Worm (Caenorhabditis elegans) whole organism, L3 larva: ENCODE results near the gene R03H10.7.
"Not testable (repeated sequence)": the region's sequence is repeated elsewhere in the genome, so short reads cannot be mapped to it uniquely, and the experiment has no call there.

Source experiments
- R02D3.7 ChIP-seq: fragments of 150-350 bp; optimal IDR thresholded peaks from 2 replicates; lab custom pipeline; 2014; ENCODE audit warnings: missing biosample characterization, missing genetic modification characterization
- aly-2 ChIP-seq: fragments of 150-350 bp; optimal IDR thresholded peaks from 2 replicates; lab custom pipeline; 2014; ENCODE audit warnings: missing biosample characterization, missing genetic modification characterization
- ceh-28 ChIP-seq: fragments of 150-350 bp; optimal IDR thresholded peaks from 2 replicates; lab custom pipeline; 2014; ENCODE audit warnings: missing biosample characterization, missing genetic modification reagents, missing genetic modification characterization
- ceh-9 ChIP-seq: sonication (generic microtip); optimal IDR thresholded peaks from 2 replicates; lab custom pipeline; 2018; ENCODE audit warnings: missing biosample characterization, missing genetic modification characterization
- daf-12 ChIP-seq: fragments of 150-350 bp; optimal IDR thresholded peaks from 2 replicates; lab custom pipeline; 2014; ENCODE audit warnings: missing biosample characterization, missing genetic modification reagents, missing genetic modification characterization
- egl-27 ChIP-seq: sonication (generic microtip); optimal IDR thresholded peaks from 4 replicates; lab custom pipeline; 2017; ENCODE audit warnings: missing biosample characterization, missing genetic modification reagents, missing genetic modification characterization
- egl-5 ChIP-seq: fragments of 150-350 bp; optimal IDR thresholded peaks from 2 replicates; lab custom pipeline; 2017; ENCODE audit warnings: missing biosample characterization, missing genetic modification reagents, missing genetic modification characterization, inconsistent platforms
- elt-1 ChIP-seq: fragments of 150-350 bp; optimal IDR thresholded peaks from 2 replicates; lab custom pipeline; 2014; ENCODE audit warnings: missing biosample characterization, missing genetic modification characterization
- elt-2 ChIP-seq: sonication (generic microtip); optimal IDR thresholded peaks from 2 replicates; lab custom pipeline; 2016; ENCODE audit warnings: missing genetic modification reagents, mild to moderate bottlenecking, missing genetic modification characterization, missing compliant biosample characterization
- fkh-10 ChIP-seq: sonication (generic microtip); optimal IDR thresholded peaks from 2 replicates; lab custom pipeline; 2017; ENCODE audit warnings: missing biosample characterization, missing genetic modification reagents, missing genetic modification characterization
- fkh-2 ChIP-seq: fragments of 150-350 bp; optimal IDR thresholded peaks from 2 replicates; lab custom pipeline; 2014; ENCODE audit warnings: missing biosample characterization, missing genetic modification reagents, missing genetic modification characterization
- fos-1 ChIP-seq: fragments of 150-350 bp; optimal IDR thresholded peaks from 2 replicates; lab custom pipeline; 2014; ENCODE audit warnings: missing biosample characterization, missing genetic modification characterization
- hmg-11 ChIP-seq: sonication (generic microtip); optimal IDR thresholded peaks from 2 replicates; lab custom pipeline; 2016; ENCODE audit warnings: missing genetic modification characterization, missing compliant biosample characterization
- lin-15B ChIP-seq: fragments of 150-350 bp; optimal IDR thresholded peaks from 2 replicates; lab custom pipeline; 2014; ENCODE audit warnings: missing biosample characterization, missing genetic modification characterization
- lin-39 ChIP-seq: fragments of 150-350 bp; optimal IDR thresholded peaks from 2 replicates; lab custom pipeline; 2018; ENCODE audit warnings: missing biosample characterization, missing genetic modification reagents, missing genetic modification characterization
- mml-1 ChIP-seq: fragments of 150-350 bp; sonication (generic microtip); optimal IDR thresholded peaks from 3 replicates; lab custom pipeline; 2014; ENCODE audit warnings: missing biosample characterization, missing genetic modification characterization
- nhr-11 ChIP-seq: fragments of 150-350 bp; optimal IDR thresholded peaks from 2 replicates; lab custom pipeline; 2014; ENCODE audit warnings: missing biosample characterization, missing genetic modification characterization
- nhr-12 ChIP-seq: fragments of 150-350 bp; optimal IDR thresholded peaks from 2 replicates; lab custom pipeline; 2014; ENCODE audit warnings: missing biosample characterization, missing genetic modification characterization
- nhr-23 ChIP-seq: fragments of 150-350 bp; optimal IDR thresholded peaks from 2 replicates; lab custom pipeline; 2014; ENCODE audit warnings: missing biosample characterization, missing genetic modification reagents, missing genetic modification characterization
- nhr-28 ChIP-seq: fragments of 150-350 bp; optimal IDR thresholded peaks from 2 replicates; lab custom pipeline; 2014; ENCODE audit warnings: missing biosample characterization, missing genetic modification characterization
- nhr-67 ChIP-seq: fragments of 150-350 bp; optimal IDR thresholded peaks from 2 replicates; lab custom pipeline; 2014; ENCODE audit warnings: missing biosample characterization, missing genetic modification characterization
- nhr-77 ChIP-seq: fragments of 150-350 bp; optimal IDR thresholded peaks from 2 replicates; lab custom pipeline; 2014; ENCODE audit warnings: missing biosample characterization, missing genetic modification characterization
- pha-4 ChIP-seq: fragments of 150-350 bp; optimal IDR thresholded peaks from 2 replicates; lab custom pipeline; 2014; ENCODE audit warnings: missing biosample characterization, missing genetic modification reagents, missing genetic modification characterization
- pqm-1 ChIP-seq: fragments of 150-350 bp; optimal IDR thresholded peaks from 2 replicates; lab custom pipeline; 2017; ENCODE audit warnings: missing biosample characterization, missing genetic modification characterization, inconsistent platforms
- skn-1 ChIP-seq: fragments of 150-350 bp; optimal IDR thresholded peaks from 2 replicates; lab custom pipeline; 2014; ENCODE audit warnings: missing biosample characterization, missing genetic modification characterization
- snpc-4 ChIP-seq: fragments of 150-350 bp; optimal IDR thresholded peaks from 2 replicates; lab custom pipeline; 2014; ENCODE audit warnings: missing biosample characterization, missing genetic modification characterization
- tbx-2 ChIP-seq: sonication (generic microtip); optimal IDR thresholded peaks from 2 replicates; lab custom pipeline; 2016; ENCODE audit warnings: mild to moderate bottlenecking, missing genetic modification characterization, missing compliant biosample characterization
- unc-62 ChIP-seq: fragments of 150-350 bp; sonication (generic microtip); optimal IDR thresholded peaks from 4 replicates; lab custom pipeline; 2014; ENCODE audit warnings: missing biosample characterization, missing genetic modification reagents, missing genetic modification characterization
- ztf-11 ChIP-seq: fragments of 150-350 bp; optimal IDR thresholded peaks from 2 replicates; lab custom pipeline; 2014; ENCODE audit warnings: missing biosample characterization, missing genetic modification characterization
- ztf-4 ChIP-seq: fragments of 150-350 bp; optimal IDR thresholded peaks from 2 replicates; lab custom pipeline; 2014; ENCODE audit warnings: missing biosample characterization, missing genetic modification characterization

The R03H10.7 gene

ce11 chrII:4182364-4182763 is 3.6 kb upstream of the R03H10.7 start, which contains the start of gene R03H10.11:
Gene R03H10.11 (plus strand): TSS chrII:4182664.
- TF ChIP-seq snpc-4 = no peak
- TF ChIP-seq nhr-12 (tag; lab: Kevin White, UChicago) = no peak
- no peak for TF ChIP-seq tbx-2 (tag; lab: Kevin White, UChicago)

DNA sequence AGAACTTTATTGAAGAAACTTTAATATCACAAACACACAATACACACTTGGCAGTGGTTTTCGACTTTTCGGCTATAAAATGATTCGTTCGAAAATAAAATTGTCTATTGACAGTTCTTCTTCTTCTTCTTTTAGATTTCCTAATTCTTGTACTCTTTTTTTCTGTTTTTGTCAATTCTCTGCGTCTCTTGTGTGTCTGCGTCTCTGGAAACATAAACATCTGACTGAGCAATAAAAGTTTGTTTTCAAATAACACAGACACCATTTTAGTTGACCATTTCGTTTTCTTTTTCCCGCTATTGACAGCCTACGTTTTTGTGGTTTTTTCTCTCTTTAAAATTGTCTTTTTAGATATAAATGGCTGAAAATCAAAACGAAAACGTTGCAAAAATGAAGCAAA is 1.2 kb upstream of the R03H10.7 start, which contains the start of gene R03H10.1:
Gene R03H10.1 (plus strand): TSS at position 352 of the 400 bp plus-strand sequence.
- peak; percentile 51 for TF ChIP-seq egl-5 (tag; lab: Kevin White, UChicago)
- no peak for TF ChIP-seq unc-62 (GFP tag; lab: Kevin White, UChicago)
- no peak for TF ChIP-seq skn-1 (tag; lab: Kevin White, UChicago)
- TF ChIP-seq nhr-11 = no peak
- peak; percentile 74 for TF ChIP-seq pha-4 (tag; lab: Kevin White, UChicago)

ce11 chrII:4173842-4174241 is 4.9 kb downstream of the R03H10.7 start:
- no peak for TF ChIP-seq fos-1 (tag; lab: Kevin White, UChicago)
- TF ChIP-seq lin-15B (tag; lab: Kevin White, UChicago) = peak; percentile 33

DNA sequence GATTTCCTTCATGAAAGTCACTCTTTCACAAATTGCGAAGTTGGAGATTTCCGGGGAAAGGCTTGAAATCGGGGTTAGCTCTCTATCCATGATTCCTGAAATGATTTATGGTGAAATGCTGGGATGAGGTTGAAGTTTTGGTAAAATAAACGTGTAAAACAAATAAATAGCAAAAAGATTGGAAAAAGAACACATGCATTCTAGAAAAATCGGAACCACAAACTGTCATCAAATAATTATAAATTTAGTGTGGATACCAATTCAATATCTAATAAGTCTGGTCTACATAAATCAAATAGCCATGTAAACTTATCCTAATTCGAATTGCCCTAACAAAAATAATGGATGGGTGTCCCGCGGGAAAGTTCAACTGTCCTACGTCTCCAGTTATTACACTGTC is 5.3 kb downstream of the R03H10.7 start, which contains the start of gene R03H10.6:
Gene R03H10.6 (minus strand): TSS at position 101 of the 400 bp plus-strand sequence.
- no peak for TF ChIP-seq fos-1 (tag; lab: Kevin White, UChicago)
- no peak for TF ChIP-seq fkh-10 (GFP tag; lab: Kevin White, UChicago)
- no peak for TF ChIP-seq elt-2 (tag; lab: Kevin White, UChicago)
- no peak for TF ChIP-seq pqm-1 (tag; lab: Kevin White, UChicago)
- no peak for TF ChIP-seq ceh-28 (tag; lab: Kevin White, UChicago)
- no peak for TF ChIP-seq fkh-2
- TF ChIP-seq nhr-77 (tag; lab: Kevin White, UChicago) = no peak

ce11 chrII:4170508-4170907 is 8.2 kb downstream of the R03H10.7 start, which contains the start of gene R03H10.5:
Gene R03H10.5 (minus strand): TSS chrII:4170608.
- TF ChIP-seq nhr-23 (tag; lab: Kevin White, UChicago) (no peak), snpc-4 (no peak), tbx-2 (tag; lab: Kevin White, UChicago) (no peak)
- TF ChIP-seq, all 47 proteins: peak for 0

DNA sequence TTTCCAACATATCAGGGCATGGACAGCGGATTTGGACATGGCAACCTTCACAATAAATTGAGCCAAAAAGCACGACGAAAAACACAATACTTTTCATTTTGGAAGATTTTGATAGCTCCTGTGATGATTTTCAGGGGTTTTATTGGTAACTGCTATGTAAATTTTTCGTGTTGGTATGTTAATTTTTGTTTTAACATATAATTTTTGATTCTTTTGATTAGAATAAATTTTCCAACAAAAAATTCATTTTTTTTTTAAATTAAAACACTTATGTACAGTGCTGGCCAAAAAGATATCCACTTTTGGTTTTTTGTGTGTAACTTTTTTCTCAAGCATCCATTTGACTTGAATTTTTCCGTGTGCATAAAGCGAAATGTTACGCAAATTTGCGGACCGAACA is 10.3 kb downstream of the R03H10.7 start, which contains the start of gene R03H10.4:
Gene R03H10.4 (minus strand): TSS at position 101 of the 400 bp plus-strand sequence.
- TF ChIP-seq egl-27 (tag; lab: Kevin White, UChicago); aly-2; nhr-28 (tag; lab: Kevin White, UChicago): not testable (repeated sequence)

DNA sequence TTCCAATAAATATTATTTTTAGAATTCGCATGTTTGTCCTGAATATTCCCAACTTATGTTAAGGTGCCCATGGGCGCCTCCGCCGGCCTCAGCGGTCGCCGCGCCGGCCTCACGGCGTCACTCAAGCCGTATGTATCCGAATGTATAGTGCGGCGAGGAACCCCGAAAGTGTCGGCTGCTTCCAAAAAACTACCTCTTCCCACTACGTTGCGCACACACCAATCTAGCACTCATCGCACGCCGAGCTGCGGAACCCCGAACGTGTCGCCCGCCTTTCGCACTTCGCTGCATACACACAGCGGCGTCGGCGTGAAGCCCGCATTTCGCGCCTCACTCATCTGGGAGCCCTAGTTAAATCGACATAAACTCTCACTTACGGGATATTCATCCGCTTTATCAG is 10.9 kb downstream of the R03H10.7 start:
- TF ChIP-seq elt-2 (tag; lab: Kevin White, UChicago) = no peak
- no peak for TF ChIP-seq snpc-4
- no peak for TF ChIP-seq nhr-67 (tag; lab: Kevin White, UChicago)
- TF ChIP-seq pha-4 (tag; lab: Kevin White, UChicago) = no peak
- no peak for TF ChIP-seq lin-15B (tag; lab: Kevin White, UChicago)
- no peak for TF ChIP-seq hmg-11
- TF ChIP-seq fkh-2 = no peak
- TF ChIP-seq ztf-4 (tag; lab: Kevin White, UChicago) = no peak
- TF ChIP-seq R02D3.7 (tag; lab: Kevin White, UChicago) = no peak
- no peak for TF ChIP-seq elt-1 (tag; lab: Kevin White, UChicago)
- TF ChIP-seq egl-5 (tag; lab: Kevin White, UChicago) = no peak
- no peak for TF ChIP-seq nhr-23 (tag; lab: Kevin White, UChicago)
- no peak for TF ChIP-seq mml-1 (tag; lab: Kevin White, UChicago)
- no peak for TF ChIP-seq ceh-9 (tag; lab: Kevin White, UChicago)
- TF ChIP-seq unc-62 (GFP tag; lab: Kevin White, UChicago) = no peak
- no peak for TF ChIP-seq daf-12 (tag; lab: Kevin White, UChicago)
- no peak for TF ChIP-seq lin-39 (tag; lab: Kevin White, UChicago)
- no peak for TF ChIP-seq ztf-11 (tag; lab: Kevin White, UChicago)
- no peak for TF ChIP-seq fos-1 (tag; lab: Kevin White, UChicago)
